Fruit fly (Drosophila melanogaster) whole organism, wandering third instar larva: ENCODE measurements around the gene Arl4.

ENCODE experiments used
- Abd-B ChIP-seq: fragments of >200 bp; optimal IDR thresholded peaks from 2 replicates; lab custom pipeline; 2017; ENCODE audit warnings: missing biosample characterization, missing genetic modification characterization
- OdsH ChIP-seq: fragments of 200-800 bp; sonication (Bioruptor generic); optimal IDR thresholded peaks from 2 replicates; lab custom pipeline; 2016; ENCODE audit warnings: missing biosample characterization, mild to moderate bottlenecking, missing genetic modification characterization
- pan ChIP-seq: fragments of >200 bp; optimal IDR thresholded peaks from 2 replicates; lab custom pipeline; 2017

- TF ChIP-seq OdsH, result no peak
- no peak for TF ChIP-seq pan (lab: Kevin White, UChicago)
- no peak for TF ChIP-seq Abd-B (GFP tag; lab: Kevin White, UChicago)
Observed at dm6 chr4:155977-156376, 23.2 kb downstream of the Arl4 start, which contains the start of gene CG31997.
